Worm (Caenorhabditis elegans) whole organism, mixed stage, embryonic: ENCODE data around the gene F41B5.1.

Experiments
- ceh-83 ChIP-seq: fragments of 200-800 bp; sonication (Bioruptor generic); optimal IDR thresholded peaks from 2 replicates; lab custom pipeline; 2018; ENCODE audit warnings: mild to moderate bottlenecking, missing genetic modification characterization, missing compliant biosample characterization
- lsy-2 ChIP-seq: fragments of 150-350 bp; optimal IDR thresholded peaks from 2 replicates; lab custom pipeline; 2014; ENCODE audit warnings: missing biosample characterization, missing genetic modification characterization
- mls-2 ChIP-seq: sonication (generic microtip); optimal IDR thresholded peaks from 2 replicates; lab custom pipeline; 2016; ENCODE audit warnings: mild to moderate bottlenecking, missing genetic modification characterization, moderate library complexity, missing compliant biosample characterization
- nhr-12 ChIP-seq: fragments of 150-350 bp; optimal IDR thresholded peaks from 2 replicates; lab custom pipeline; 2014; ENCODE audit warnings: missing biosample characterization, missing genetic modification characterization
- snpc-4 ChIP-seq: fragments of 150-350 bp; optimal IDR thresholded peaks from 2 replicates; lab custom pipeline; 2014; ENCODE audit warnings: missing biosample characterization, missing genetic modification characterization

- TF ChIP-seq nhr-12 (tag; lab: Kevin White, UChicago) (no peak), ceh-83 (GFP tag; lab: Kevin White, UChicago) (no peak), mls-2 (tag; lab: Kevin White, UChicago) (no peak), snpc-4 (tag; lab: Kevin White, UChicago) (no peak), lsy-2 (tag; lab: Kevin White, UChicago) (no peak)
Measured at ce11 chrV:2228781-2229180, 26.6 kb upstream of the F41B5.1 start, which contains the start of gene nhr-126.
